Fruit fly (Drosophila melanogaster) whole organism, embryonic: Measurements from ENCODE around the gene Jupiter.

Source experiments
- Atf6 ChIP-seq: fragments of 200-800 bp; sonication (Bioruptor generic); IDR thresholded peaks from 2 replicates; pipeline ENCODE4 v1.3.6; 2022; ENCODE audit warnings: missing biosample characterization, missing genetic modification characterization
- C15 ChIP-seq: fragments of 200-800 bp; sonication (Bioruptor generic); IDR thresholded peaks from 3 replicates; pipeline ENCODE4 v1.3.6; 2022; ENCODE audit warnings: missing biosample characterization, missing genetic modification characterization
- CG11247 ChIP-seq: fragments of 200-800 bp; sonication (Bioruptor generic); IDR thresholded peaks from 2 replicates; pipeline ENCODE4 v1.3.6; 2022; ENCODE audit warnings: missing biosample characterization, missing genetic modification characterization
- CG12104 ChIP-seq: fragments of 200-800 bp; sonication (Bioruptor generic); optimal IDR thresholded peaks from 3 replicates; lab custom pipeline; 2016; ENCODE audit warnings: missing biosample characterization, missing genetic modification characterization
- CG12155 ChIP-seq: fragments of 200-800 bp; sonication (Bioruptor generic); optimal IDR thresholded peaks from 3 replicates; lab custom pipeline; 2016; ENCODE audit warnings: missing biosample characterization, missing genetic modification characterization
- CG12236 ChIP-seq: fragments of 200-800 bp; sonication (Bioruptor generic); optimal IDR thresholded peaks from 2 replicates; lab custom pipeline; 2016; ENCODE audit warnings: missing biosample characterization, missing genetic modification characterization
- CG12769 ChIP-seq: fragments of 200-800 bp; sonication (Bioruptor generic); optimal IDR thresholded peaks from 2 replicates; lab custom pipeline; 2019; ENCODE audit warnings: missing biosample characterization, mild to moderate bottlenecking, missing genetic modification characterization, moderate library complexity
- CG14441 ChIP-seq: fragments of 200-800 bp; sonication (Bioruptor generic); IDR thresholded peaks from 2 replicates; pipeline ENCODE4 v1.3.6; 2022; ENCODE audit warnings: missing biosample characterization, missing genetic modification characterization
- CG14860 ChIP-seq: fragments of 200-800 bp; sonication (Bioruptor generic); IDR thresholded peaks from 3 replicates; pipeline ENCODE4 v1.3.6; 2022; ENCODE audit warnings: missing biosample characterization, missing genetic modification characterization; ENCODE audit not compliant: partially characterized antibody
- CG17385 ChIP-seq: fragments of 200-800 bp; sonication (Bioruptor generic); optimal IDR thresholded peaks from 3 replicates; lab custom pipeline; 2018; ENCODE audit warnings: missing biosample characterization, mild to moderate bottlenecking, missing genetic modification characterization
- CG18599 ChIP-seq: fragments of 200-800 bp; sonication (Bioruptor generic); optimal IDR thresholded peaks from 3 replicates; lab custom pipeline; 2017; ENCODE audit warnings: missing biosample characterization, missing genetic modification characterization, mild to moderate bottlenecking, moderate library complexity, missing genetic modification reagents
- CG2120 ChIP-seq: fragments of 200-800 bp; sonication (Bioruptor generic); optimal IDR thresholded peaks from 3 replicates; lab custom pipeline; 2016; ENCODE audit warnings: missing biosample characterization, missing genetic modification characterization
- CG3281 ChIP-seq: fragments of 200-800 bp; sonication (Bioruptor generic); optimal IDR thresholded peaks from 3 replicates; lab custom pipeline; 2017; ENCODE audit warnings: missing biosample characterization, mild to moderate bottlenecking, missing genetic modification characterization
- CG34224 ChIP-seq: fragments of 200-800 bp; sonication (Bioruptor generic); IDR thresholded peaks from 3 replicates; pipeline ENCODE4 v1.3.6; 2022; ENCODE audit warnings: missing biosample characterization, missing genetic modification characterization; ENCODE audit not compliant: partially characterized antibody
- CG34376 ChIP-seq: fragments of 200-800 bp; sonication (Bioruptor generic); optimal IDR thresholded peaks from 2 replicates; lab custom pipeline; 2018; ENCODE audit warnings: missing biosample characterization, mild to moderate bottlenecking, missing genetic modification characterization
- CG4854 ChIP-seq: fragments of 200-800 bp; sonication (Bioruptor generic); optimal IDR thresholded peaks from 2 replicates; lab custom pipeline; 2016; ENCODE audit warnings: missing biosample characterization, missing genetic modification characterization, inconsistent platforms
- CG6683 ChIP-seq: fragments of 200-800 bp; sonication (Bioruptor generic); optimal IDR thresholded peaks from 2 replicates; lab custom pipeline; 2017; ENCODE audit warnings: missing biosample characterization, mild to moderate bottlenecking, missing genetic modification characterization, missing genetic modification reagents
- CG7963 ChIP-seq: fragments of 200-800 bp; sonication (Bioruptor generic); IDR thresholded peaks from 3 replicates; pipeline ENCODE4 v1.3.6; 2022; ENCODE audit warnings: missing biosample characterization, missing genetic modification characterization; ENCODE audit not compliant: partially characterized antibody
- CG9437 ChIP-seq: fragments of 200-800 bp; sonication (Bioruptor generic); optimal IDR thresholded peaks from 2 replicates; lab custom pipeline; 2018; ENCODE audit warnings: missing biosample characterization, mild to moderate bottlenecking, missing genetic modification characterization
- CG9609 ChIP-seq: fragments of 200-800 bp; sonication (Bioruptor generic); optimal IDR thresholded peaks from 3 replicates; lab custom pipeline; 2016; ENCODE audit warnings: missing biosample characterization, missing genetic modification characterization
- Chrac-16 ChIP-seq: fragments of 200-800 bp; sonication (Bioruptor generic); optimal IDR thresholded peaks from 3 replicates; lab custom pipeline; 2016; ENCODE audit warnings: missing biosample characterization, missing genetic modification characterization
- CrebB ChIP-seq: fragments of 200-800 bp; sonication (Bioruptor generic); optimal IDR thresholded peaks from 3 replicates; lab custom pipeline; 2018; ENCODE audit warnings: missing biosample characterization, mild to moderate bottlenecking, missing genetic modification characterization
- Fer2 ChIP-seq: fragments of 200-800 bp; sonication (Bioruptor generic); optimal IDR thresholded peaks from 2 replicates; lab custom pipeline; 2018; ENCODE audit warnings: missing biosample characterization, mild to moderate bottlenecking, missing genetic modification characterization, moderate library complexity
- GATAe ChIP-seq: fragments of 200-800 bp; sonication (Bioruptor generic); conservative IDR thresholded peaks from 2 replicates; pipeline ENCODE4 v1.3.6; 2022; ENCODE audit warnings: missing biosample characterization, missing genetic modification characterization
- H15 ChIP-seq: fragments of 200-800 bp; sonication (Bioruptor generic); IDR thresholded peaks from 3 replicates; pipeline ENCODE4 v1.3.6; 2022; ENCODE audit warnings: missing biosample characterization, missing genetic modification characterization
- HLH3B ChIP-seq: fragments of 200-800 bp; sonication (Bioruptor generic); IDR thresholded peaks from 2 replicates; pipeline ENCODE4 v1.3.6; 2022; ENCODE audit warnings: missing biosample characterization, missing genetic modification characterization
- NK7.1 ChIP-seq: fragments of 200-800 bp; sonication (Bioruptor generic); optimal IDR thresholded peaks from 3 replicates; lab custom pipeline; 2016; ENCODE audit warnings: missing biosample characterization, missing genetic modification characterization
- Oaz ChIP-seq: fragments of 200-800 bp; sonication (Bioruptor generic); IDR thresholded peaks from 2 replicates; pipeline ENCODE4 v1.3.6; 2022; ENCODE audit warnings: missing biosample characterization, missing genetic modification characterization
- Opbp ChIP-seq: fragments of 200-800 bp; sonication (Bioruptor generic); IDR thresholded peaks from 3 replicates; pipeline ENCODE4 v1.3.6; 2022; ENCODE audit warnings: missing biosample characterization, missing genetic modification characterization; ENCODE audit not compliant: partially characterized antibody
- Side ChIP-seq: fragments of 200-800 bp; sonication (Bioruptor generic); optimal IDR thresholded peaks from 2 replicates; lab custom pipeline; 2016; ENCODE audit warnings: missing biosample characterization, missing genetic modification characterization
- aop ChIP-seq: fragments of 200-800 bp; sonication (Bioruptor generic); IDR thresholded peaks from 2 replicates; pipeline ENCODE4 v1.3.6; 2022; ENCODE audit warnings: missing biosample characterization, missing genetic modification characterization
- ase ChIP-seq: fragments of 200-800 bp; sonication (Bioruptor generic); IDR thresholded peaks from 3 replicates; pipeline ENCODE4 v1.3.6; 2022; ENCODE audit warnings: missing biosample characterization, missing genetic modification characterization
- bowl ChIP-seq: fragments of 200-800 bp; sonication (Bioruptor generic); IDR thresholded peaks from 2 replicates; pipeline ENCODE4 v1.3.6; 2022; ENCODE audit warnings: missing biosample characterization, missing genetic modification characterization
- cad ChIP-seq: fragments of >200 bp; optimal IDR thresholded peaks from 2 replicates; lab custom pipeline; 2017; ENCODE audit warnings: missing biosample characterization, missing genetic modification characterization
- ewg ChIP-seq: fragments of 200-800 bp; sonication (Bioruptor generic); optimal IDR thresholded peaks from 3 replicates; lab custom pipeline; 2017; ENCODE audit warnings: mild to moderate bottlenecking, missing biosample characterization, missing genetic modification reagents, missing genetic modification characterization
- h ChIP-seq: fragments of >200 bp; optimal IDR thresholded peaks from 2 replicates; lab custom pipeline; 2017
- her ChIP-seq: fragments of 200-800 bp; sonication (Bioruptor generic); optimal IDR thresholded peaks from 2 replicates; lab custom pipeline; 2016; ENCODE audit warnings: missing biosample characterization, missing genetic modification characterization
- ken ChIP-seq: fragments of 200-800 bp; sonication (Bioruptor generic); IDR thresholded peaks from 3 replicates; pipeline ENCODE4 v1.3.6; 2022; ENCODE audit warnings: missing biosample characterization, missing genetic modification characterization
- knrl ChIP-seq: fragments of 200-800 bp; sonication (Bioruptor generic); IDR thresholded peaks from 3 replicates; pipeline ENCODE4 v1.3.6; 2022; ENCODE audit warnings: missing biosample characterization, missing genetic modification characterization; ENCODE audit not compliant: partially characterized antibody
- lbe ChIP-seq: fragments of 200-800 bp; sonication (Bioruptor generic); optimal IDR thresholded peaks from 2 replicates; lab custom pipeline; 2016; ENCODE audit warnings: missing biosample characterization, mild to moderate bottlenecking, missing genetic modification characterization
- nom ChIP-seq: fragments of 200-800 bp; sonication (Bioruptor generic); optimal IDR thresholded peaks from 2 replicates; lab custom pipeline; 2017; ENCODE audit warnings: missing biosample characterization, missing genetic modification characterization, mild to moderate bottlenecking, moderate library complexity, missing genetic modification reagents
- otp ChIP-seq: fragments of 200-800 bp; sonication (Bioruptor generic); IDR thresholded peaks from 3 replicates; pipeline ENCODE4, ENCODE4 v1.3.6; 2022; ENCODE audit warnings: missing biosample characterization, missing genetic modification characterization
- pnt ChIP-seq: fragments of 200-800 bp; sonication (Bioruptor generic); optimal IDR thresholded peaks from 3 replicates; lab custom pipeline; 2016; ENCODE audit warnings: missing biosample characterization, missing genetic modification characterization
- salm ChIP-seq: fragments of 200-800 bp; sonication (Bioruptor generic); optimal IDR thresholded peaks from 2 replicates; lab custom pipeline; 2018; ENCODE audit warnings: missing biosample characterization, mild to moderate bottlenecking, missing genetic modification characterization
- scrt ChIP-seq: fragments of 200-800 bp; sonication (Bioruptor generic); optimal IDR thresholded peaks from 2 replicates; lab custom pipeline; 2018; ENCODE audit warnings: missing biosample characterization, mild to moderate bottlenecking, missing genetic modification characterization, moderate library complexity
- wek ChIP-seq: fragments of 200-800 bp; sonication (Bioruptor generic); optimal IDR thresholded peaks from 3 replicates; lab custom pipeline; 2018; ENCODE audit warnings: missing biosample characterization, mild to moderate bottlenecking, missing genetic modification characterization, moderate library complexity
- zen2 ChIP-seq: fragments of 200-800 bp; sonication (Bioruptor generic); IDR thresholded peaks from 3 replicates; pipeline ENCODE4 v1.3.6; 2022; ENCODE audit warnings: missing biosample characterization, missing genetic modification characterization; ENCODE audit not compliant: partially characterized antibody
- zf30C ChIP-seq: fragments of 200-800 bp; sonication (Bioruptor generic); optimal IDR thresholded peaks from 3 replicates; lab custom pipeline; 2018; ENCODE audit warnings: missing biosample characterization, mild to moderate bottlenecking, missing genetic modification characterization

Jupiter gene

dm6 chr3R:11650105-11651039 is 30.7 kb upstream of the Jupiter start, which contains the start of the genes Csk and Elp1 (continued):
- TF ChIP-seq CG17385 (peak; percentile 45), C15 (no peak), scrt (GFP tag; lab: Kevin White, UChicago) (peak; percentile 26), HLH3B (peak; percentile 52), CG9437 (GFP tag; lab: Kevin White, UChicago) (peak; percentile 48), wek (GFP tag; lab: Kevin White, UChicago) (no peak), CG12155 (GFP tag; lab: Kevin White, UChicago) (peak; percentile 57), CG2120 (GFP tag; lab: Kevin White, UChicago) (peak; percentile 64), zf30C (GFP tag; lab: Kevin White, UChicago) (no peak), Opbp (0 out of 3 replicates have a peak, but pooled peaks have one; percentile 12), Oaz (GFP tag; lab: Robert Waterston, UW) (no peak), CG6683 (GFP tag; lab: Kevin White, UChicago) (no peak), CrebB (no peak), Side (no peak), otp (GFP tag; lab: Robert Waterston, UW) (no peak), CG12769 (tag; lab: Kevin White, UChicago) (peak; percentile 43), cad (GFP tag; lab: Kevin White, UChicago) (no peak), CG34376 (GFP tag; lab: Kevin White, UChicago) (peak; percentile 33), ken (peak; percentile 58; the same call in 1 of the 3 replicates), h (lab: Kevin White, UChicago) (no peak), knrl (GFP tag; lab: Robert Waterston, UW) (peak; percentile 23; the same call in 1 of the 3 replicates), CG11247 (GFP tag; lab: Robert Waterston, UW) (no peak), nom (GFP tag; lab: Kevin White, UChicago) (peak; percentile 44), Fer2 (peak; percentile 33), zen2 (GFP tag; lab: Robert Waterston, UW) (no peak), H15 (GFP tag; lab: Robert Waterston, UW) (no peak), GATAe (GFP tag; lab: Robert Waterston, UW) (no peak), aop (no peak), ewg (GFP tag; lab: Kevin White, UChicago) (peak; percentile 73), lbe (GFP tag; lab: Kevin White, UChicago) (peak; percentile 12), CG34224 (no peak), CG12104 (GFP tag; lab: Kevin White, UChicago) (peak; percentile 68), CG18599 (GFP tag; lab: Kevin White, UChicago) (peak; percentile 63), pnt (GFP tag; lab: Kevin White, UChicago) (no peak), ase (0 out of 3 replicates have a peak, but pooled peaks have one; percentile 31), CG9609 (peak; percentile 14), NK7.1 (GFP tag; lab: Kevin White, UChicago) (no peak), CG4854 (GFP tag; lab: Kevin White, UChicago) (peak; percentile 16), Chrac-16 (GFP tag; lab: Kevin White, UChicago) (peak; percentile 57), CG14860 (GFP tag; lab: Robert Waterston, UW) (no peak), bowl (GFP tag; lab: Robert Waterston, UW) (no peak), CG7963 (GFP tag; lab: Robert Waterston, UW) (no peak), CG12236 (GFP tag; lab: Kevin White, UChicago) (no peak), CG3281 (peak; percentile 20), her (peak; percentile 27), Atf6 (GFP tag; lab: Robert Waterston, UW) (0 out of 2 replicates have a peak, but pooled peaks have one; percentile 17), salm (no peak), CG14441 (peak; percentile 44; the same call in 1 of the 2 replicates)
